Fruit fly (Drosophila melanogaster) whole organism, embryonic: ENCODE measurements around the gene CG32369.

Experiments used
- Aef1 ChIP-seq: fragments of 200-800 bp; sonication (Bioruptor generic); IDR thresholded peaks from 3 replicates; pipeline ENCODE4 v1.3.6; 2022; ENCODE audit warnings: missing biosample characterization, missing genetic modification characterization
- Atf6 ChIP-seq: fragments of 200-800 bp; sonication (Bioruptor generic); IDR thresholded peaks from 2 replicates; pipeline ENCODE4 v1.3.6; 2022; ENCODE audit warnings: missing biosample characterization, missing genetic modification characterization
- B-H1 ChIP-seq: fragments of 200-800 bp; sonication (Bioruptor generic); IDR thresholded peaks from 3 replicates; pipeline ENCODE4 v1.3.6; 2022; ENCODE audit warnings: missing biosample characterization, missing genetic modification characterization
- CG10209 ChIP-seq: fragments of 200-800 bp; sonication (Bioruptor generic); optimal IDR thresholded peaks from 3 replicates; lab custom pipeline; 2017; ENCODE audit warnings: missing biosample characterization, mild to moderate bottlenecking, missing genetic modification characterization, missing genetic modification reagents
- CG11560 ChIP-seq: fragments of 200-800 bp; sonication (Bioruptor generic); IDR thresholded peaks from 3 replicates; pipeline ENCODE4 v1.3.6; 2022; ENCODE audit warnings: missing biosample characterization, missing genetic modification characterization
- CG1233 ChIP-seq: fragments of 200-800 bp; sonication (Bioruptor generic); optimal IDR thresholded peaks from 4 replicates; lab custom pipeline; 2018; ENCODE audit warnings: missing biosample characterization, mild to moderate bottlenecking, missing genetic modification characterization
- CG12744 ChIP-seq: fragments of 200-800 bp; sonication (Bioruptor generic); optimal IDR thresholded peaks from 2 replicates; lab custom pipeline; 2016; ENCODE audit warnings: missing biosample characterization, missing genetic modification characterization
- CG1602 ChIP-seq: fragments of 200-800 bp; sonication (Bioruptor generic); optimal IDR thresholded peaks from 3 replicates; lab custom pipeline; 2016; ENCODE audit warnings: missing biosample characterization, missing genetic modification characterization
- CG16779 ChIP-seq: fragments of 200-800 bp; sonication (Bioruptor generic); IDR thresholded peaks from 2 replicates; pipeline ENCODE4 v1.3.6; 2022; ENCODE audit warnings: missing biosample characterization, missing genetic modification characterization
- CG17361 ChIP-seq: fragments of 200-800 bp; sonication (Bioruptor generic); IDR thresholded peaks from 3 replicates; pipeline ENCODE4 v1.3.6; 2022; ENCODE audit warnings: missing biosample characterization, missing genetic modification characterization
- CG18011 ChIP-seq: fragments of 200-800 bp; sonication (Bioruptor generic); optimal IDR thresholded peaks from 2 replicates; lab custom pipeline; 2017; ENCODE audit warnings: missing biosample characterization, missing genetic modification characterization, mild to moderate bottlenecking, moderate library complexity, missing genotype
- CG18262 ChIP-seq: fragments of 200-800 bp; optimal IDR thresholded peaks from 3 replicates; lab custom pipeline; 2019; ENCODE audit warnings: missing biosample characterization, mild to moderate bottlenecking, missing genetic modification characterization, moderate library complexity
- CG2712 ChIP-seq: fragments of 200-800 bp; optimal IDR thresholded peaks from 3 replicates; lab custom pipeline; 2019; ENCODE audit warnings: missing biosample characterization, mild to moderate bottlenecking, missing genetic modification characterization, moderate library complexity
- CG31224 ChIP-seq: fragments of 200-800 bp; sonication (Bioruptor generic); IDR thresholded peaks from 2 replicates; pipeline ENCODE4 v1.3.6; 2022; ENCODE audit warnings: missing biosample characterization, missing genetic modification characterization
- CG3407 ChIP-seq: fragments of 200-800 bp; sonication (Bioruptor generic); optimal IDR thresholded peaks from 2 replicates; lab custom pipeline; 2018; ENCODE audit warnings: missing biosample characterization, mild to moderate bottlenecking, missing genetic modification characterization
- CG4404 ChIP-seq: fragments of 200-800 bp; sonication (Bioruptor generic); IDR thresholded peaks from 2 replicates; pipeline ENCODE4 v1.3.6; 2022; ENCODE audit warnings: missing biosample characterization, missing genetic modification characterization
- CG5180 ChIP-seq: fragments of 200-800 bp; sonication (Bioruptor generic); optimal IDR thresholded peaks from 3 replicates; lab custom pipeline; 2017; ENCODE audit warnings: missing biosample characterization, missing genetic modification characterization, mild to moderate bottlenecking, moderate library complexity, missing genetic modification reagents
- CG5245 ChIP-seq: fragments of 200-800 bp; sonication (Bioruptor generic); optimal IDR thresholded peaks from 3 replicates; lab custom pipeline; 2016; ENCODE audit warnings: missing biosample characterization, missing genetic modification characterization
- CG6791 ChIP-seq: fragments of 200-800 bp; sonication (Bioruptor generic); IDR thresholded peaks from 3 replicates; pipeline ENCODE4 v1.3.6; 2022; ENCODE audit warnings: missing biosample characterization, missing genetic modification characterization; ENCODE audit not compliant: partially characterized antibody
- CG7786 ChIP-seq: fragments of 200-800 bp; sonication (Bioruptor generic); optimal IDR thresholded peaks from 2 replicates; lab custom pipeline; 2016; ENCODE audit warnings: missing biosample characterization, missing genetic modification characterization
- CG8290 ChIP-seq, 3 experiments: fragments of 200-800 bp; sonication (Bioruptor generic); optimal IDR thresholded peaks; 2 replicates each; lab custom pipeline; 2016 to 2019; ENCODE audit warnings: missing biosample characterization in 3 of 3, missing genetic modification characterization in 3 of 3, mild to moderate bottlenecking in 2 of 3, moderate library complexity in 1 of 3
- CG9437 ChIP-seq: fragments of 200-800 bp; sonication (Bioruptor generic); optimal IDR thresholded peaks from 2 replicates; lab custom pipeline; 2018; ENCODE audit warnings: missing biosample characterization, mild to moderate bottlenecking, missing genetic modification characterization
- CG9727 ChIP-seq: fragments of 200-800 bp; sonication (Bioruptor generic); optimal IDR thresholded peaks from 3 replicates; lab custom pipeline; 2017; ENCODE audit warnings: missing biosample characterization, mild to moderate bottlenecking, missing genetic modification characterization
- Doc2 ChIP-seq: fragments of 200-800 bp; sonication (Bioruptor generic); IDR thresholded peaks from 2 replicates; pipeline ENCODE4 v1.3.6; 2022; ENCODE audit warnings: missing biosample characterization, missing genetic modification characterization
- Dref ChIP-seq: fragments of 200-800 bp; sonication (Bioruptor generic); IDR thresholded peaks from 2 replicates; pipeline ENCODE4 v1.3.6; 2022; ENCODE audit warnings: missing biosample characterization, missing genetic modification characterization
- Elba2 ChIP-seq: fragments of 200-800 bp; sonication (Bioruptor generic); optimal IDR thresholded peaks from 3 replicates; lab custom pipeline; 2016; ENCODE audit warnings: missing biosample characterization, missing genetic modification characterization
- HLH54F ChIP-seq: fragments of 200-800 bp; sonication (Bioruptor generic); optimal IDR thresholded peaks from 3 replicates; lab custom pipeline; 2016; ENCODE audit warnings: missing biosample characterization, missing genetic modification characterization
- Hr78 ChIP-seq, 2 experiments: fragments of 200-800 bp in 1 of 2; fragments of >200 bp in 1 of 2; sonication (Bioruptor generic) in 1 of 2; optimal IDR thresholded peaks; 2 replicates each; lab custom pipeline; 2017 to 2019; ENCODE audit warnings: missing biosample characterization in 2 of 2, missing genetic modification characterization in 2 of 2, mild to moderate bottlenecking in 1 of 2, moderate library complexity in 1 of 2
- NfI ChIP-seq: fragments of 200-800 bp; sonication (Bioruptor generic); optimal IDR thresholded peaks from 3 replicates; lab custom pipeline; 2018; ENCODE audit warnings: missing biosample characterization, mild to moderate bottlenecking, missing genetic modification characterization, moderate library complexity
- Ssrp ChIP-seq: fragments of 200-800 bp; sonication (Bioruptor generic); optimal IDR thresholded peaks from 2 replicates; lab custom pipeline; 2018; ENCODE audit warnings: missing biosample characterization, mild to moderate bottlenecking, missing genetic modification characterization, moderate library complexity
- Vsx1 ChIP-seq: fragments of 200-800 bp; sonication (Bioruptor generic); optimal IDR thresholded peaks from 2 replicates; lab custom pipeline; 2017; ENCODE audit warnings: missing biosample characterization, mild to moderate bottlenecking, missing genetic modification characterization, missing genetic modification reagents
- croc ChIP-seq: fragments of 200-800 bp; sonication (Bioruptor generic); conservative IDR thresholded peaks from 3 replicates; pipeline ENCODE4 v1.3.6; 2022; ENCODE audit warnings: missing biosample characterization, missing genetic modification characterization
- fru ChIP-seq: fragments of >200 bp; optimal IDR thresholded peaks from 2 replicates; lab custom pipeline; 2017
- gcm2 ChIP-seq: fragments of 200-800 bp; sonication (Bioruptor generic); optimal IDR thresholded peaks from 2 replicates; lab custom pipeline; 2016; ENCODE audit warnings: missing biosample characterization, missing genetic modification characterization
- gt ChIP-seq: fragments of 200-800 bp; sonication (Bioruptor generic); IDR thresholded peaks from 2 replicates; pipeline ENCODE4 v1.3.6; 2022; ENCODE audit warnings: missing biosample characterization, missing genetic modification characterization
- hkb ChIP-seq, 2 experiments: fragments of 200-800 bp in 1 of 2; fragments of >200 bp in 1 of 2; sonication (Bioruptor generic) in 1 of 2; IDR thresholded peaks in 1 of 2; optimal IDR thresholded peaks in 1 of 2; 2 replicates each; pipeline versions ENCODE4 v1.3.6 to Lab custom; 2017 to 2022; ENCODE audit warnings: missing biosample characterization in 1 of 2, missing genetic modification characterization in 1 of 2
- klu ChIP-seq: fragments of 200-800 bp; sonication (Bioruptor generic); IDR thresholded peaks from 2 replicates; pipeline ENCODE4 v1.3.6; 2022; ENCODE audit warnings: missing biosample characterization, missing genetic modification characterization
- lmd ChIP-seq: fragments of 200-800 bp; sonication (Bioruptor generic); IDR thresholded peaks from 2 replicates; pipeline ENCODE4 v1.3.6; 2022; ENCODE audit warnings: missing biosample characterization, missing genetic modification characterization
- lola ChIP-seq, 3 experiments: fragments of >200 bp in 2 of 3; fragments of 200-800 bp in 1 of 3; sonication (Bioruptor generic) in 1 of 3; optimal IDR thresholded peaks; 2 replicates each; lab custom pipeline; 2017 to 2019; ENCODE audit warnings: missing biosample characterization in 3 of 3, missing genetic modification characterization in 3 of 3, mild to moderate bottlenecking in 1 of 3, moderate library complexity in 1 of 3
- mld ChIP-seq: fragments of 200-800 bp; sonication (Bioruptor generic); IDR thresholded peaks from 3 replicates; pipeline ENCODE4 v1.3.6; 2022; ENCODE audit warnings: missing biosample characterization, missing genetic modification characterization; ENCODE audit not compliant: partially characterized antibody
- peb ChIP-seq: fragments of 200-800 bp; sonication (Bioruptor generic); IDR thresholded peaks from 2 replicates; pipeline ENCODE4 v1.3.6; 2022; ENCODE audit warnings: missing biosample characterization, missing genetic modification characterization
- row ChIP-seq: fragments of 200-800 bp; sonication (Bioruptor generic); IDR thresholded peaks from 3 replicates; pipeline ENCODE4 v1.3.6; 2022; ENCODE audit warnings: missing biosample characterization, missing genetic modification characterization
- sens ChIP-seq: fragments of 200-800 bp; sonication (Bioruptor generic); peaks from one replicate; lab custom pipeline; 2016; ENCODE audit warnings: missing biosample characterization, missing genetic modification characterization
- seq ChIP-seq: fragments of 200-800 bp; sonication (Bioruptor generic); IDR thresholded peaks from 2 replicates; pipeline ENCODE4 v1.3.6; 2022; ENCODE audit warnings: missing biosample characterization, missing genetic modification characterization
- sim ChIP-seq: fragments of 200-800 bp; sonication (Bioruptor generic); IDR thresholded peaks from 2 replicates; pipeline ENCODE4 v1.3.6; 2022; ENCODE audit warnings: missing biosample characterization, missing genetic modification characterization
- twi ChIP-seq: fragments of 200-800 bp; optimal IDR thresholded peaks from 2 replicates; lab custom pipeline; 2019; ENCODE audit warnings: missing biosample characterization, mild to moderate bottlenecking, missing genetic modification characterization, moderate library complexity
- tx ChIP-seq: fragments of 200-800 bp; sonication (Bioruptor generic); optimal IDR thresholded peaks from 2 replicates; lab custom pipeline; 2016; ENCODE audit warnings: missing biosample characterization, missing genetic modification characterization
- usp ChIP-seq: fragments of >200 bp; optimal IDR thresholded peaks from 2 replicates; lab custom pipeline; 2017; ENCODE audit warnings: missing biosample characterization, missing genetic modification characterization
- zen ChIP-seq: fragments of 200-800 bp; sonication (Bioruptor generic); optimal IDR thresholded peaks from 3 replicates; lab custom pipeline; 2018; ENCODE audit warnings: missing biosample characterization, mild to moderate bottlenecking, missing genetic modification characterization, moderate library complexity
- zen2 ChIP-seq: fragments of 200-800 bp; sonication (Bioruptor generic); IDR thresholded peaks from 3 replicates; pipeline ENCODE4 v1.3.6; 2022; ENCODE audit warnings: missing biosample characterization, missing genetic modification characterization; ENCODE audit not compliant: partially characterized antibody

CG32369 gene

dm6 chr3L:7782051-7782682 lies 27.5 kb downstream of the CG32369 start (continued):
- TF ChIP-seq seq (GFP tag; lab: Robert Waterston, UW) = peak; percentile 24; the same call in 1 of the 2 replicates
- TF ChIP-seq klu (GFP tag; lab: Robert Waterston, UW) = no peak
- no peak for TF ChIP-seq Aef1
- no peak for TF ChIP-seq HLH54F (GFP tag; lab: Kevin White, UChicago)
- TF ChIP-seq peb (GFP tag; lab: Robert Waterston, UW) = no peak
- TF ChIP-seq CG1233 (GFP tag; lab: Kevin White, UChicago) = peak; percentile 59
- peak; percentile 7 for TF ChIP-seq CG12744 (GFP tag; lab: Kevin White, UChicago)
- no peak for TF ChIP-seq CG11560
- peak; percentile 31 for TF ChIP-seq Vsx1
- TF ChIP-seq CG17361 (GFP tag; lab: Robert Waterston, UW) = no peak
- TF ChIP-seq NfI (GFP tag; lab: Kevin White, UChicago) = no peak
- no peak for TF ChIP-seq CG6791 (GFP tag; lab: Robert Waterston, UW)
- no peak for TF ChIP-seq CG31224 (GFP tag; lab: Robert Waterston, UW)
- peak; percentile 36 for TF ChIP-seq CG5180 (GFP tag; lab: Kevin White, UChicago)
- TF ChIP-seq croc (GFP tag; lab: Robert Waterston, UW) = no peak
- TF ChIP-seq CG1602 = no peak
- TF ChIP-seq CG18262 (tag; lab: Kevin White, UChicago) = no peak
- no peak for TF ChIP-seq Hr78 (GFP tag; optimal IDR thresholded peaks at IDR 0.05; lab: Kevin White, UChicago)
- TF ChIP-seq CG9727 (GFP tag; lab: Kevin White, UChicago) = no peak
- no peak for TF ChIP-seq Dref (GFP tag; lab: Robert Waterston, UW)
- no peak for TF ChIP-seq lmd (GFP tag; lab: Robert Waterston, UW)
- no peak for TF ChIP-seq sim (GFP tag; lab: Robert Waterston, UW)
- no peak for TF ChIP-seq fru (lab: Kevin White, UChicago)
- no peak for TF ChIP-seq tx (GFP tag; lab: Kevin White, UChicago)
- TF ChIP-seq CG10209 = no peak
- TF ChIP-seq CG16779 (GFP tag; lab: Robert Waterston, UW) = no peak
- no peak for TF ChIP-seq hkb (optimal IDR thresholded peaks at IDR 0.05; lab: Kevin White, UChicago)
- TF ChIP-seq hkb (GFP tag; IDR thresholded peaks at IDR 0.05; lab: Robert Waterston, UW) = peak; percentile 19; the same call in 1 of the 2 replicates
- no peak for TF ChIP-seq Doc2
- no peak for TF ChIP-seq zen (tag; lab: Kevin White, UChicago)
- no peak for TF ChIP-seq gt (GFP tag; lab: Robert Waterston, UW)
- TF ChIP-seq sens (GFP tag; lab: Kevin White, UChicago) = peak; percentile 36
- no peak for TF ChIP-seq CG5245 (GFP tag; lab: Kevin White, UChicago)
- TF ChIP-seq CG8290 (GFP tag; optimal IDR thresholded peaks at IDR 0.05; lab: Kevin White, UChicago) = no peak
- TF ChIP-seq CG8290 (tag; optimal IDR thresholded peaks at IDR 0.05; lab: Kevin White, UChicago) = peak in 1 of 2 experiments; percentile 80
- no peak for TF ChIP-seq Elba2
- no peak for TF ChIP-seq lola (GFP tag; optimal IDR thresholded peaks at IDR 0.05; lab: Kevin White, UChicago)
- TF ChIP-seq CG2712 (tag; lab: Kevin White, UChicago) = no peak
- no peak for TF ChIP-seq B-H1 (GFP tag; lab: Robert Waterston, UW)
- TF ChIP-seq CG18011 = no peak
- TF ChIP-seq CG4404 (GFP tag; lab: Robert Waterston, UW) = no peak
- TF ChIP-seq CG3407 = peak; percentile 40
- TF ChIP-seq zen2 (GFP tag; lab: Robert Waterston, UW) = no peak
- TF ChIP-seq usp (GFP tag; lab: Kevin White, UChicago) = no peak
- TF ChIP-seq Atf6 (GFP tag; lab: Robert Waterston, UW) = peak; percentile 69
- TF ChIP-seq CG9437 (GFP tag; lab: Kevin White, UChicago) = no peak
- no peak for TF ChIP-seq twi
- TF ChIP-seq mld (GFP tag; lab: Robert Waterston, UW) = no peak
- TF ChIP-seq Ssrp = no peak
- no peak for TF ChIP-seq row (GFP tag; lab: Robert Waterston, UW)
- no peak for TF ChIP-seq CG7786 (GFP tag; lab: Kevin White, UChicago)
- TF ChIP-seq gcm2 = no peak
